Fruit fly (Drosophila melanogaster): ENCODE data around the gene CG13000.
A peak's percentile ranks its signal among the peaks of the same experiment; 100 is the strongest.

Gene CG13000

dm6 chrX:16948371-16948770, at the start of gene CG13000:
Gene CG13000 (minus strand): TSS chrX:16948471.
- TF ChIP-seq CG9705 (GFP tag; optimal IDR thresholded peaks at IDR 0.05): no peak
- TF ChIP-seq dl (GFP tag; optimal IDR thresholded peaks at IDR 0.05; ENCODE audit: insufficient read depth in 1 of 2, partially characterized antibody in 2 of 2): no peak
- TF ChIP-seq Dif (GFP tag; optimal IDR thresholded peaks at IDR 0.05; ENCODE audit: partially characterized antibody): no peak
- TF ChIP-seq Dfd (GFP tag; optimal IDR thresholded peaks at IDR 0.05): no peak
- TF ChIP-seq rgr (GFP tag; optimal IDR thresholded peaks at IDR 0.05): no peak
- TF ChIP-seq GATAd (GFP tag; optimal IDR thresholded peaks at IDR 0.05): no peak
- TF ChIP-seq Jra (GFP tag; optimal IDR thresholded peaks at IDR 0.05): no peak
- TF ChIP-seq Abd-B (GFP tag; optimal IDR thresholded peaks at IDR 0.05): no peak
- TF ChIP-seq foxo (GFP tag; optimal IDR thresholded peaks at IDR 0.05): no peak
- TF ChIP-seq tai (GFP tag; optimal IDR thresholded peaks at IDR 0.05): no peak

dm6 chrX:16986928-16987327, 38.7 kb upstream of the CG13000 start:
- TF ChIP-seq woc (GFP tag; optimal IDR thresholded peaks at IDR 0.05) (no peak), GATAd (GFP tag; optimal IDR thresholded peaks at IDR 0.05) (no peak), Mio (GFP tag; optimal IDR thresholded peaks at IDR 0.05) (no peak), lola (GFP tag; optimal IDR thresholded peaks at IDR 0.05) (no peak), Rel (GFP tag; optimal IDR thresholded peaks at IDR 0.05) (no peak), Rel (tag; optimal IDR thresholded peaks at IDR 0.05) (no peak), CG32264 (GFP tag; optimal IDR thresholded peaks at IDR 0.05) (no peak), dmrt93B (GFP tag; optimal IDR thresholded peaks at IDR 0.05) (no peak), rgr (GFP tag; optimal IDR thresholded peaks at IDR 0.05) (no peak), N (GFP tag; optimal IDR thresholded peaks at IDR 0.05) (no peak), sv (GFP tag; optimal IDR thresholded peaks at IDR 0.05) (no peak), CG9705 (GFP tag; optimal IDR thresholded peaks at IDR 0.05) (no peak), Abd-B (GFP tag; optimal IDR thresholded peaks at IDR 0.05) (no peak), Dif (GFP tag; optimal IDR thresholded peaks at IDR 0.05; ENCODE audit: partially characterized antibody) (no peak), tai (GFP tag; optimal IDR thresholded peaks at IDR 0.05) (no peak), Hnf4 (GFP tag; optimal IDR thresholded peaks at IDR 0.05) (no peak), jim (GFP tag; optimal IDR thresholded peaks at IDR 0.05) (no peak), HLH106 (tag; optimal IDR thresholded peaks at IDR 0.05) (no peak), foxo (GFP tag; optimal IDR thresholded peaks at IDR 0.05) (no peak), Hr83 (GFP tag; optimal IDR thresholded peaks at IDR 0.05; ENCODE audit: poor library complexity, severe bottlenecking) (no peak), Myc (optimal IDR thresholded peaks at IDR 0.05) (no peak)

- TF ChIP-seq Hr83 (GFP tag; optimal IDR thresholded peaks at IDR 0.05; ENCODE audit: poor library complexity, severe bottlenecking) (peak; percentile 38), Dfd (GFP tag; optimal IDR thresholded peaks at IDR 0.05) (no peak), Rel (GFP tag; optimal IDR thresholded peaks at IDR 0.05) (peak; percentile 1), Rel (tag; optimal IDR thresholded peaks at IDR 0.05) (no peak), fru (GFP tag; optimal IDR thresholded peaks at IDR 0.05) (no peak), br (GFP tag; optimal IDR thresholded peaks at IDR 0.05) (no peak), brk (GFP tag; optimal IDR thresholded peaks at IDR 0.05) (no peak), woc (GFP tag; optimal IDR thresholded peaks at IDR 0.05) (no peak), CG32264 (GFP tag; optimal IDR thresholded peaks at IDR 0.05) (no peak), tai (GFP tag; optimal IDR thresholded peaks at IDR 0.05) (no peak), N (GFP tag; optimal IDR thresholded peaks at IDR 0.05) (peak; percentile 90), Mio (GFP tag; optimal IDR thresholded peaks at IDR 0.05) (no peak), lola (GFP tag; optimal IDR thresholded peaks at IDR 0.05) (no peak), Hr78 (GFP tag; optimal IDR thresholded peaks at IDR 0.05) (peak; percentile 77), GATAd (GFP tag; optimal IDR thresholded peaks at IDR 0.05) (no peak), psq (GFP tag; optimal IDR thresholded peaks at IDR 0.05) (peak; percentile 22), sv (GFP tag; optimal IDR thresholded peaks at IDR 0.05) (no peak), dmrt93B (GFP tag; optimal IDR thresholded peaks at IDR 0.05) (no peak), usp (GFP tag; optimal IDR thresholded peaks at IDR 0.05) (no peak), Vsx2 (GFP tag; optimal IDR thresholded peaks at IDR 0.05; ENCODE audit: partially characterized antibody) (peak; percentile 97), Jra (GFP tag; optimal IDR thresholded peaks at IDR 0.05) (no peak), Sp1 (GFP tag; optimal IDR thresholded peaks at IDR 0.05) (peak; percentile 51), OdsH (GFP tag; optimal IDR thresholded peaks at IDR 0.05) (no peak), ey (GFP tag; optimal IDR thresholded peaks at IDR 0.05) (no peak), HLH106 (tag; optimal IDR thresholded peaks at IDR 0.05) (no peak), dsf (GFP tag; optimal IDR thresholded peaks at IDR 0.05; ENCODE audit: borderline replicate concordance) (no peak), Hnf4 (GFP tag; optimal IDR thresholded peaks at IDR 0.05) (peak; percentile 19), dl (GFP tag; optimal IDR thresholded peaks at IDR 0.05; ENCODE audit: insufficient read depth in 1 of 2, partially characterized antibody in 2 of 2) (peak; percentile 47 to 57), CG9705 (GFP tag; optimal IDR thresholded peaks at IDR 0.05) (no peak), Abd-B (GFP tag; optimal IDR thresholded peaks at IDR 0.05) (no peak), h (GFP tag; optimal IDR thresholded peaks at IDR 0.05) (no peak), CrebA (GFP tag; optimal IDR thresholded peaks at IDR 0.05; ENCODE audit: borderline replicate concordance) (peak; percentile 9), foxo (GFP tag; optimal IDR thresholded peaks at IDR 0.05) (no peak), pan (optimal IDR thresholded peaks at IDR 0.05) (no peak), Dif (GFP tag; optimal IDR thresholded peaks at IDR 0.05; ENCODE audit: partially characterized antibody) (peak; percentile 80)
These were observed 20.0 kb upstream of the CG13000 start, which contains the start of gene Ubr1 for dm6 chrX:16968148-16968823. Gene Ubr1 (minus strand): TSS chrX:16968679.
